Fruit fly (Drosophila melanogaster) S2 (cell line): ENCODE data around the gene not.
A peak's percentile ranks its signal among the peaks of the same experiment; 100 is the strongest.

Experiments used
- CG8478 ChIP-seq: fragments of >200 bp; optimal IDR thresholded peaks from 2 replicates; lab custom pipeline; 2018
- CTCF ChIP-seq, 2 experiments: fragments of >200 bp; optimal IDR thresholded peaks; 2 replicates each; lab custom pipeline; 2018

DNA sequence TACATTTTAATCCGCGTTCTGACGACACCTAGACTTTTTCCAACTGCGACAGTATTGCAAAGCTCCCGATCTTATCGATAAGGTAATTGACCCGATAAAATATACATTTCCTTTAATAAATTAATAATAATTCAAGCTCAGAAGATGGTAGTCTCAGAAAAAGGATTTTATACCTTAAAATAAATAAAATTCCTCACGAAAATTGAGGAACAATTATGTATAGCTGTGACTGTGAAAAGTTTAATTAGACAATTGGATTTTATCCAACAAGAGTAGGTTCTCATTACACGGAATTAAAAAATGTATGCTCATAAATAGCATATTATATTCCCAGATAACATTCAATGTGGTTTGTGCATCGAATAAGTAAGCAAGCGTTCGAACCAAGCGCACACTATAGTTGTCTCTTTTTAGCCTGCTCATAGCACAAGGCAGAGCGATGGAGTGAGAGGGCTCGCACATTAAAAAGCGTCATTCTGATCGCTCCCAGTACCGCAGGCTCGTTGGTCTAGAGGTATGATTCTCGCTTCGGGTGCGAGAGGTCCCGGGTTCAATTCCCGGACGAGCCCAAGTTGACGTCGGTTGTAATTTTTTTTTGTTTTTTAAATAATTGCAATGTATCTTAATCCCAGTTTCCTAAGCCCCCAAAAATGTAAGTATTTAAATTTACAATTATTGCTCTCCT is 3.9 kb downstream of the not start, which contains the start of the genes CG13380 and CG4174:
- TF ChIP-seq CG8478 (lab: Kevin White, UChicago): no peak
- peak; percentile 67 to 69 for TF ChIP-seq CTCF (optimal IDR thresholded peaks at IDR 0.05; lab: Kevin White, UChicago)
